Worm (Caenorhabditis elegans) whole organism, young adult: ENCODE measurements around the gene ZK822.10.

Experiments used
- B0336.3 ChIP-seq: fragments of 200-800 bp; sonication (Bioruptor generic); IDR thresholded peaks from 2 replicates; pipeline ENCODE4 v1.3.6; 2022; ENCODE audit warnings: missing genetic modification characterization, missing compliant biosample characterization
- C06A6.2 ChIP-seq: fragments of 200-800 bp; sonication (Bioruptor generic); conservative IDR thresholded peaks from 2 replicates; pipeline ENCODE4 v1.3.6; 2022; ENCODE audit warnings: missing genetic modification characterization, missing compliant biosample characterization
- F23B12.7 ChIP-seq: sonication (generic microtip); optimal IDR thresholded peaks from 2 replicates; lab custom pipeline; 2017; ENCODE audit warnings: missing genetic modification characterization, mild to moderate bottlenecking, missing compliant biosample characterization, antibody characterized with exemption, moderate library complexity; ENCODE audit not compliant: insufficient read depth
- F33H1.4 ChIP-seq: fragments of 200-800 bp; sonication (Bioruptor generic); IDR thresholded peaks from 2 replicates; pipeline ENCODE4 v1.3.6; 2022; ENCODE audit warnings: missing genetic modification reagents, missing genetic modification characterization, missing compliant biosample characterization
- F49E8.2 ChIP-seq: sonication (generic microtip); optimal IDR thresholded peaks from 3 replicates; lab custom pipeline; 2017; ENCODE audit warnings: missing genetic modification characterization, mild to moderate bottlenecking, missing compliant biosample characterization, antibody characterized with exemption, moderate library complexity; ENCODE audit not compliant: insufficient read depth
- F57A8.1 ChIP-seq: fragments of 200-800 bp; sonication (Bioruptor generic); optimal IDR thresholded peaks from 2 replicates; lab custom pipeline; 2018; ENCODE audit warnings: mild to moderate bottlenecking, missing genetic modification characterization, moderate library complexity, missing compliant biosample characterization
- K11D2.4 ChIP-seq: fragments of 200-800 bp; sonication (Bioruptor generic); IDR thresholded peaks from 2 replicates; pipeline ENCODE4 v1.3.6; 2022; ENCODE audit warnings: missing genetic modification reagents, missing genetic modification characterization, missing compliant biosample characterization
- T07F8.4 ChIP-seq: sonication (generic microtip); optimal IDR thresholded peaks from 2 replicates; lab custom pipeline; 2016; ENCODE audit warnings: mild to moderate bottlenecking, missing genetic modification characterization, moderate library complexity, missing compliant biosample characterization
- T26A5.8 ChIP-seq: sonication (generic microtip); optimal IDR thresholded peaks from 2 replicates; lab custom pipeline; 2016; ENCODE audit warnings: missing genetic modification characterization, missing compliant biosample characterization
- Y53G8AR.9 ChIP-seq: fragments of 200-800 bp; sonication (Bioruptor generic); conservative IDR thresholded peaks from 2 replicates; pipeline ENCODE4 v1.3.6; 2022; ENCODE audit warnings: missing genetic modification reagents, missing genetic modification characterization, missing compliant biosample characterization
- ama-1 ChIP-seq, 3 experiments: fragments of 150-350 bp in 1 of 3; sonication (generic microtip) in 2 of 3; optimal IDR thresholded peaks; 2 replicates each; lab custom pipeline; 2014 to 2018; ENCODE audit warnings: missing biosample characterization in 2 of 3, missing genetic modification characterization in 2 of 3, missing genetic modification reagents in 2 of 3
- aptf-2 ChIP-seq: fragments of 200-800 bp; sonication (Bioruptor generic); conservative IDR thresholded peaks from 2 replicates; pipeline ENCODE4 v1.3.6; 2022; ENCODE audit warnings: missing genetic modification reagents, missing genetic modification characterization, missing compliant biosample characterization
- atf-7 ChIP-seq: sonication (generic microtip); optimal IDR thresholded peaks from 2 replicates; lab custom pipeline; 2017; ENCODE audit warnings: mild to moderate bottlenecking, missing genetic modification characterization, missing compliant biosample characterization
- attf-6 ChIP-seq: fragments of 200-800 bp; sonication (Bioruptor generic); IDR thresholded peaks from 2 replicates; pipeline ENCODE4 v1.3.6; 2022; ENCODE audit warnings: missing genetic modification reagents, missing genetic modification characterization, missing compliant biosample characterization
- bed-2 ChIP-seq: fragments of 200-800 bp; sonication (Bioruptor generic); IDR thresholded peaks from 2 replicates; pipeline ENCODE4 v1.3.6; 2022; ENCODE audit warnings: missing genetic modification reagents, missing genetic modification characterization, missing compliant biosample characterization
- ccch-3 ChIP-seq: fragments of 200-800 bp; sonication (Bioruptor generic); optimal IDR thresholded peaks from 2 replicates; lab custom pipeline; 2018; ENCODE audit warnings: mild to moderate bottlenecking, missing genetic modification characterization, missing compliant biosample characterization
- ceh-27 ChIP-seq: fragments of 200-800 bp; sonication (Bioruptor generic); optimal IDR thresholded peaks from 2 replicates; lab custom pipeline; 2018; ENCODE audit warnings: mild to moderate bottlenecking, missing genetic modification characterization, moderate library complexity, missing compliant biosample characterization
- ceh-40 ChIP-seq: fragments of 200-800 bp; sonication (Bioruptor generic); IDR thresholded peaks from 2 replicates; pipeline ENCODE4 v1.3.6; 2022; ENCODE audit warnings: missing genetic modification characterization, missing compliant biosample characterization
- ceh-79 ChIP-seq: sonication (generic microtip); optimal IDR thresholded peaks from 2 replicates; lab custom pipeline; 2017; ENCODE audit warnings: mild to moderate bottlenecking, missing genetic modification characterization, missing compliant biosample characterization
- chd-7 ChIP-seq: sonication (generic microtip); optimal IDR thresholded peaks from 2 replicates; lab custom pipeline; 2016; ENCODE audit warnings: mild to moderate bottlenecking, missing genetic modification characterization, moderate library complexity, missing compliant biosample characterization
- dpff-1 ChIP-seq: sonication (generic microtip); optimal IDR thresholded peaks from 2 replicates; lab custom pipeline; 2017; ENCODE audit warnings: mild to moderate bottlenecking, missing genetic modification characterization, missing compliant biosample characterization
- efl-1 ChIP-seq: fragments of 150-350 bp; optimal IDR thresholded peaks from 2 replicates; lab custom pipeline; 2014; ENCODE audit warnings: missing biosample characterization, missing genetic modification reagents, missing genetic modification characterization
- egl-44 ChIP-seq: fragments of 200-800 bp; sonication (Bioruptor generic); IDR thresholded peaks from 2 replicates; pipeline ENCODE4 v1.3.6; 2022; ENCODE audit warnings: missing genetic modification reagents, missing genetic modification characterization, missing compliant biosample characterization
- egrh-3 ChIP-seq: fragments of 200-800 bp; sonication (Bioruptor generic); IDR thresholded peaks from 2 replicates; pipeline ENCODE4 v1.3.6; 2022; ENCODE audit warnings: missing genetic modification reagents, missing genetic modification characterization, missing compliant biosample characterization
- ets-4 ChIP-seq: fragments of 200-800 bp; sonication (Bioruptor generic); optimal IDR thresholded peaks from 2 replicates; lab custom pipeline; 2018; ENCODE audit warnings: mild to moderate bottlenecking, missing genetic modification characterization, missing compliant biosample characterization
- fkh-3 ChIP-seq: sonication (generic microtip); optimal IDR thresholded peaks from 2 replicates; lab custom pipeline; 2016; ENCODE audit warnings: mild to moderate bottlenecking, missing genetic modification characterization, missing compliant biosample characterization
- hlh-26 ChIP-seq: fragments of 200-800 bp; sonication (Bioruptor generic); conservative IDR thresholded peaks from 2 replicates; pipeline ENCODE4 v1.3.6; 2022; ENCODE audit warnings: missing genetic modification reagents, missing genetic modification characterization, missing compliant biosample characterization
- hmg-1.2 ChIP-seq: fragments of 200-800 bp; sonication (Bioruptor generic); IDR thresholded peaks from 2 replicates; pipeline ENCODE4 v1.3.6; 2022; ENCODE audit warnings: missing genetic modification reagents, missing genetic modification characterization, missing compliant biosample characterization
- lag-1 ChIP-seq: fragments of 200-800 bp; sonication (Bioruptor generic); IDR thresholded peaks from 2 replicates; pipeline ENCODE4 v1.3.6; 2022; ENCODE audit warnings: missing genetic modification reagents, missing genetic modification characterization, missing compliant biosample characterization
- let-607 ChIP-seq, 2 experiments: fragments of 200-800 bp in 1 of 2; sonication (Bioruptor generic) in 1 of 2; sonication (generic microtip) in 1 of 2; optimal IDR thresholded peaks; 2 replicates each; lab custom pipeline; 2016 to 2018; ENCODE audit warnings: mild to moderate bottlenecking in 2 of 2, missing compliant biosample characterization in 2 of 2, missing genetic modification characterization in 2 of 2, moderate library complexity in 2 of 2, missing genotype in 1 of 2
- lin-26 ChIP-seq: fragments of 200-800 bp; sonication (Bioruptor generic); IDR thresholded peaks from 2 replicates; pipeline ENCODE4 v1.3.6; 2022; ENCODE audit warnings: missing genetic modification reagents, missing genetic modification characterization, missing compliant biosample characterization
- lin-40 ChIP-seq: sonication (generic microtip); optimal IDR thresholded peaks from 2 replicates; lab custom pipeline; 2016; ENCODE audit warnings: missing genetic modification characterization, mild to moderate bottlenecking, missing compliant biosample characterization, missing genotype, missing genetic modification reagents
- madf-10 ChIP-seq: sonication (generic microtip); optimal IDR thresholded peaks from 2 replicates; lab custom pipeline; 2016; ENCODE audit warnings: mild to moderate bottlenecking, missing genetic modification characterization, missing compliant biosample characterization
- madf-3 ChIP-seq: fragments of 200-800 bp; sonication (Bioruptor generic); IDR thresholded peaks from 2 replicates; pipeline ENCODE4 v1.3.6; 2022; ENCODE audit warnings: missing genetic modification reagents, missing genetic modification characterization, missing compliant biosample characterization
- nhr-80 ChIP-seq: sonication (generic microtip); optimal IDR thresholded peaks from 2 replicates; lab custom pipeline; 2016; ENCODE audit warnings: missing genetic modification characterization, missing compliant biosample characterization
- nhr-90 ChIP-seq: sonication (generic microtip); optimal IDR thresholded peaks from 2 replicates; lab custom pipeline; 2016; ENCODE audit warnings: missing genotype, mild to moderate bottlenecking, missing genetic modification characterization, missing compliant biosample characterization
- rcor-1 ChIP-seq: fragments of 200-800 bp; sonication (Bioruptor generic); IDR thresholded peaks from 2 replicates; pipeline ENCODE4 v1.3.6; 2022; ENCODE audit warnings: missing genetic modification reagents, missing genetic modification characterization, missing compliant biosample characterization
- snpc-1.3 ChIP-seq: sonication (generic microtip); optimal IDR thresholded peaks from 2 replicates; lab custom pipeline; 2017; ENCODE audit warnings: missing genetic modification characterization, mild to moderate bottlenecking, missing compliant biosample characterization, antibody characterized with exemption, moderate library complexity, missing genotype, missing genetic modification reagents; ENCODE audit not compliant: insufficient read depth
- snpc-3.4 ChIP-seq: sonication (generic microtip); optimal IDR thresholded peaks from 2 replicates; lab custom pipeline; 2017; ENCODE audit warnings: missing genetic modification characterization, mild to moderate bottlenecking, missing compliant biosample characterization, antibody characterized with exemption, moderate library complexity, missing genotype, missing genetic modification reagents
- tbp1 ChIP-seq: fragments of 200-800 bp; sonication (Bioruptor generic); optimal IDR thresholded peaks from 2 replicates; lab custom pipeline; 2018; ENCODE audit warnings: mild to moderate bottlenecking, missing genetic modification characterization, missing compliant biosample characterization
- zim-3 ChIP-seq: sonication (generic microtip); optimal IDR thresholded peaks from 2 replicates; lab custom pipeline; 2017; ENCODE audit warnings: mild to moderate bottlenecking, missing genetic modification characterization, moderate library complexity, missing compliant biosample characterization
- ztf-26 ChIP-seq: sonication (generic microtip); optimal IDR thresholded peaks from 2 replicates; lab custom pipeline; 2017; ENCODE audit warnings: missing genetic modification characterization, missing compliant biosample characterization
- ztf-28 ChIP-seq: fragments of 200-800 bp; sonication (Bioruptor generic); IDR thresholded peaks from 2 replicates; pipeline ENCODE4 v1.3.6; 2022; ENCODE audit warnings: missing genetic modification reagents, missing genetic modification characterization, missing compliant biosample characterization
- ztf-3 ChIP-seq: fragments of 200-800 bp; sonication (Bioruptor generic); optimal IDR thresholded peaks from 2 replicates; lab custom pipeline; 2018; ENCODE audit warnings: mild to moderate bottlenecking, missing genetic modification characterization, missing compliant biosample characterization
- ztf-6 ChIP-seq: fragments of 200-800 bp; sonication (Bioruptor generic); IDR thresholded peaks from 2 replicates; pipeline ENCODE4 v1.3.6; 2022; ENCODE audit warnings: missing genetic modification reagents, missing genetic modification characterization, missing compliant biosample characterization

ZK822.10 gene

DNA sequence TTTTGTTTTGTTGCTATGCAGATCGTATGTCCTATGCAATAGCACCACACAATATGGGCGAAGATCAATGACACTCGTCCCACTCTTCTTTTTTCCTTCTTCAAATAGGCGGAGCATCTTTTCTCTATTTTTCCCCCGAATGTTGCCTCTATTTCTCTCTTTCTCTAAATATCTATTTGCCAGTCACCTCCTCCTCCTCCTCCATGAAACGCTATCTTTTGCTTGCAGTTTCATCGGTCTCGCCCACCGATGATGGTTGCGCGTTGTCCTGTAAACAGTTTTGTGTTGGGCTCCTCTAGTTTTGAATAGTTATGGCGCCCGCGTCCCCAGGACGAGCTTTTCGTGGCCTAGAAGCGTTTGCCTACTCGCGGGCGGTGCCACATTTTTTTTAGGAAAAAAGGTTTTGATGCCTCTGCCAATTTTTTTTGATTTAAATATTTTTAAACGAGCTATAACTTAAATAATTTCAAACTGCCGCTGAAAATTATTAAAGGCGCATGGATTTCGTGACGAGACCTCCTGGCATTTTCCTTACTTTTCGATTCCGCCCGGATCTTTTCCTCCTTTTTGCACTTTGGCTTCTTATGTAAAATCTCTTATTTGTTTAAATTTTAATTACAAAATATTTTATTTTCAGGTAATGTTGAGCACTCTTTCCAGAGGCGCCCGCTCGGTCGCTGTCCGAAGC is 35.8 kb downstream of the ZK822.10 start, which contains the start of gene gdh-1 (continued):
- TF ChIP-seq lag-1 (no peak), T07F8.4 (tag; lab: Kevin White, UChicago) (no peak), ztf-3 (no peak), hmg-1.2 (GFP tag; lab: Robert Waterston, UW) (peak; percentile 32; the same call in 1 of the 2 replicates), ceh-27 (GFP tag; lab: Kevin White, UChicago) (no peak), ccch-3 (GFP tag; lab: Kevin White, UChicago) (no peak), tbp1 (GFP tag; lab: Kevin White, UChicago) (peak; percentile 23), K11D2.4 (GFP tag; lab: Robert Waterston, UW) (no peak), egl-44 (GFP tag; lab: Robert Waterston, UW) (no peak), ets-4 (GFP tag; lab: Kevin White, UChicago) (no peak), egrh-3 (GFP tag; lab: Robert Waterston, UW) (no peak), atf-7 (tag; lab: Kevin White, UChicago) (no peak), attf-6 (GFP tag; lab: Robert Waterston, UW) (no peak), snpc-1.3 (no peak), F57A8.1 (GFP tag; lab: Kevin White, UChicago) (no peak), C06A6.2 (GFP tag; lab: Robert Waterston, UW) (no peak), fkh-3 (no peak), efl-1 (GFP tag; lab: Kevin White, UChicago) (peak; percentile 48), F23B12.7 (tag; lab: Kevin White, UChicago) (no peak), chd-7 (tag; lab: Kevin White, UChicago) (no peak), F33H1.4 (GFP tag; lab: Robert Waterston, UW) (peak; percentile 28; the same call in 1 of the 2 replicates), let-607 (tag; optimal IDR thresholded peaks at IDR 0.05; lab: Kevin White, UChicago) (no peak), madf-3 (GFP tag; lab: Robert Waterston, UW) (no peak), rcor-1 (GFP tag; lab: Robert Waterston, UW) (no peak), Y53G8AR.9 (GFP tag; lab: Robert Waterston, UW) (no peak), madf-10 (tag; lab: Kevin White, UChicago) (no peak), dpff-1 (tag; lab: Kevin White, UChicago) (no peak), ama-1 (optimal IDR thresholded peaks at IDR 0.05; lab: Kevin White, UChicago) (peak; percentile 18), ama-1 (GFP tag; optimal IDR thresholded peaks at IDR 0.05; lab: Kevin White, UChicago) (no peak), bed-2 (GFP tag; lab: Robert Waterston, UW) (no peak), nhr-80 (tag; lab: Kevin White, UChicago) (peak; percentile 63), ceh-79 (tag; lab: Kevin White, UChicago) (no peak)

DNA sequence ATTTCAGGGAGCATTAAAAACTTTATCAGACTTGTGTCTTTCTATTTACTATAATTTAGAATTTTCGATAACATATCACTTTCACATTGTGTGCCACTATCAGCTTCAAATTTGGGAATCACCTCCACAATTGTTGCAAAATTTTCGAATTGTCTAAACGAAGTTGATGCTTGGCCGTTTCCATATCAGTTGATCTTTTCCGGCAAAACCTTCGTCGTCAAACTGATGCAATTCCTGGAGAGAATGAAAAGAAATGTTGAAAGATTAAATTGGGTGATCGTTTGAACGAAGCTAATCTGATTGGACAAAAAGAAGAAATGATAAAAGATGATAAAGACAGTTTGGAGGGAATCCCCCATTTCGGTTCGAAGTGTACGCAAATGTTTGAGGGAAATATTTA is 38.7 kb downstream of the ZK822.10 start:
- TF ChIP-seq hlh-26 (GFP tag; lab: Robert Waterston, UW) (no peak), ztf-28 (GFP tag; lab: Robert Waterston, UW) (no peak), snpc-3.4 (peak; percentile 1), B0336.3 (GFP tag; lab: Robert Waterston, UW) (0 out of 2 replicates have a peak, but pooled peaks have one; percentile 22), let-607 (tag; optimal IDR thresholded peaks at IDR 0.05; lab: Kevin White, UChicago) (peak in 1 of 2 experiments; percentile 76), fkh-3 (no peak), ceh-40 (GFP tag; lab: Robert Waterston, UW) (0 out of 2 replicates have a peak, but pooled peaks have one; percentile 15), ztf-26 (tag; lab: Kevin White, UChicago) (peak; percentile 41), hmg-1.2 (GFP tag; lab: Robert Waterston, UW) (peak; percentile 26; the same call in 1 of the 2 replicates), attf-6 (GFP tag; lab: Robert Waterston, UW) (peak; percentile 51; the same call in 1 of the 2 replicates), egl-44 (GFP tag; lab: Robert Waterston, UW) (0 out of 2 replicates have a peak, but pooled peaks have one; percentile 17), T26A5.8 (tag; lab: Kevin White, UChicago) (peak; percentile 23), nhr-80 (tag; lab: Kevin White, UChicago) (peak; percentile 95), ets-4 (GFP tag; lab: Kevin White, UChicago) (peak; percentile 88), ztf-6 (GFP tag; lab: Robert Waterston, UW) (no peak), lin-26 (GFP tag; lab: Robert Waterston, UW) (no peak), F49E8.2 (tag; lab: Kevin White, UChicago) (peak; percentile 41), lin-40 (tag; lab: Kevin White, UChicago) (peak; percentile 58), zim-3 (tag; lab: Kevin White, UChicago) (peak; percentile 49), aptf-2 (no peak), nhr-90 (tag; lab: Kevin White, UChicago) (peak; percentile 25), madf-10 (tag; lab: Kevin White, UChicago) (peak; percentile 70)
